Fruit fly (Drosophila melanogaster) whole organism, prepupa: ENCODE data around the gene rec.

ENCODE experiments used
- CG11762 ChIP-seq: fragments of 200-800 bp; sonication (Bioruptor generic); optimal IDR thresholded peaks from 3 replicates; lab custom pipeline; 2016; ENCODE audit warnings: missing biosample characterization, missing genetic modification characterization; ENCODE audit not compliant: insufficient read depth
- CG1621 ChIP-seq: fragments of 200-800 bp; sonication (Bioruptor generic); optimal IDR thresholded peaks from 3 replicates; lab custom pipeline; 2018; ENCODE audit warnings: missing biosample characterization, mild to moderate bottlenecking, missing genetic modification characterization
- CG32006 ChIP-seq: fragments of 200-800 bp; sonication (Bioruptor generic); optimal IDR thresholded peaks from 3 replicates; lab custom pipeline; 2017; ENCODE audit warnings: missing biosample characterization, mild to moderate bottlenecking, missing genetic modification characterization
- CG6854 ChIP-seq: fragments of 200-800 bp; sonication (Bioruptor generic); optimal IDR thresholded peaks from 2 replicates; lab custom pipeline; 2017; ENCODE audit warnings: missing biosample characterization, mild to moderate bottlenecking, missing genetic modification characterization
- Ets21C ChIP-seq: fragments of 200-800 bp; sonication (Bioruptor generic); optimal IDR thresholded peaks from 3 replicates; lab custom pipeline; 2016; ENCODE audit warnings: missing biosample characterization, missing genetic modification characterization
- achi ChIP-seq: fragments of 200-800 bp; sonication (Bioruptor generic); optimal IDR thresholded peaks from 3 replicates; lab custom pipeline; 2016; ENCODE audit warnings: missing biosample characterization, missing genetic modification characterization
- cyc ChIP-seq: fragments of 200-800 bp; sonication (Bioruptor generic); optimal IDR thresholded peaks from 3 replicates; lab custom pipeline; 2016; ENCODE audit warnings: missing biosample characterization, missing genetic modification characterization
- dac ChIP-seq: fragments of 200-800 bp; sonication (Bioruptor generic); optimal IDR thresholded peaks from 2 replicates; lab custom pipeline; 2017; ENCODE audit warnings: missing biosample characterization, mild to moderate bottlenecking, missing genetic modification characterization
- lz ChIP-seq: fragments of 200-800 bp; sonication (Bioruptor generic); optimal IDR thresholded peaks from 3 replicates; lab custom pipeline; 2016; ENCODE audit warnings: missing biosample characterization, missing genetic modification characterization
- pdm3 ChIP-seq: fragments of 200-800 bp; sonication (Bioruptor generic); optimal IDR thresholded peaks from 3 replicates; lab custom pipeline; 2016; ENCODE audit warnings: missing biosample characterization, missing genetic modification characterization
- ss ChIP-seq, 2 experiments: fragments of 200-800 bp; sonication (Bioruptor generic); optimal IDR thresholded peaks; 2 replicates in 1 of 2; 3 replicates in 1 of 2; lab custom pipeline; 2017 to 2018; ENCODE audit warnings: mild to moderate bottlenecking in 2 of 2, missing biosample characterization in 2 of 2, missing genetic modification characterization in 2 of 2, moderate library complexity in 1 of 2
- topi ChIP-seq: fragments of 200-800 bp; sonication (Bioruptor generic); optimal IDR thresholded peaks from 3 replicates; lab custom pipeline; 2016; ENCODE audit warnings: missing biosample characterization, missing genetic modification characterization

- TF ChIP-seq achi (GFP tag; lab: Kevin White, UChicago), result no peak
- TF ChIP-seq topi (GFP tag; lab: Kevin White, UChicago), result no peak
- no peak for TF ChIP-seq CG11762 (GFP tag; lab: Kevin White, UChicago)
- no peak for TF ChIP-seq CG32006 (GFP tag; lab: Kevin White, UChicago)
- TF ChIP-seq dac (GFP tag; lab: Kevin White, UChicago), result no peak
- no peak for TF ChIP-seq ss (GFP tag; optimal IDR thresholded peaks at IDR 0.05; lab: Kevin White, UChicago)
- TF ChIP-seq cyc (GFP tag; lab: Kevin White, UChicago), result no peak
- no peak for TF ChIP-seq pdm3 (GFP tag; lab: Kevin White, UChicago)
- TF ChIP-seq Ets21C (GFP tag; lab: Kevin White, UChicago), result no peak
- TF ChIP-seq CG6854 (GFP tag; lab: Kevin White, UChicago), result no peak
- no peak for TF ChIP-seq lz
- TF ChIP-seq CG1621 (tag; lab: Kevin White, UChicago), result no peak
Observed at dm6 chr3R:15851912-15852311, 19.5 kb upstream of the rec start.
